Fruit fly (Drosophila melanogaster) whole organism, pupa: ENCODE data around the gene rha.

Experiments used
- CG10348 ChIP-seq: fragments of 200-800 bp; sonication (Bioruptor generic); IDR thresholded peaks from 2 replicates; pipeline ENCODE4 v1.3.6; 2022; ENCODE audit warnings: missing biosample characterization, missing genetic modification characterization
- CG12605 ChIP-seq: fragments of 200-800 bp; sonication (Bioruptor generic); IDR thresholded peaks from 2 replicates; pipeline ENCODE4 v1.3.6; 2022; ENCODE audit warnings: missing biosample characterization, missing genetic modification characterization
- CG13204 ChIP-seq: fragments of 200-800 bp; sonication (Bioruptor generic); optimal IDR thresholded peaks from 2 replicates; lab custom pipeline; 2018; ENCODE audit warnings: missing biosample characterization, mild to moderate bottlenecking, missing genetic modification characterization, moderate library complexity
- CG14655 ChIP-seq: fragments of 200-800 bp; sonication (Bioruptor generic); optimal IDR thresholded peaks from 3 replicates; lab custom pipeline; 2017; ENCODE audit warnings: mild to moderate bottlenecking, missing biosample characterization, missing genetic modification reagents, missing genetic modification characterization
- CG15710 ChIP-seq: fragments of 200-800 bp; sonication (Bioruptor generic); optimal IDR thresholded peaks from 2 replicates; lab custom pipeline; 2018; ENCODE audit warnings: missing biosample characterization, mild to moderate bottlenecking, missing genetic modification characterization, moderate library complexity
- CG17806 ChIP-seq: fragments of 200-800 bp; sonication (Bioruptor generic); optimal IDR thresholded peaks from 2 replicates; lab custom pipeline; 2018; ENCODE audit warnings: missing biosample characterization, mild to moderate bottlenecking, missing genetic modification characterization, moderate library complexity
- CG32121 ChIP-seq: fragments of 200-800 bp; sonication (Bioruptor generic); IDR thresholded peaks from 2 replicates; pipeline ENCODE4 v1.3.6; 2022; ENCODE audit warnings: missing biosample characterization, missing genetic modification characterization
- CG34367 ChIP-seq: fragments of 200-800 bp; sonication (Bioruptor generic); optimal IDR thresholded peaks from 2 replicates; lab custom pipeline; 2018; ENCODE audit warnings: missing biosample characterization, mild to moderate bottlenecking, missing genetic modification characterization
- CG4496 ChIP-seq: fragments of 200-800 bp; sonication (Bioruptor generic); IDR thresholded peaks from 3 replicates; pipeline ENCODE4 v1.3.6; 2022; ENCODE audit warnings: missing biosample characterization, missing genetic modification characterization
- CG8159 ChIP-seq: fragments of 200-800 bp; sonication (Bioruptor generic); optimal IDR thresholded peaks from 3 replicates; lab custom pipeline; 2018; ENCODE audit warnings: missing biosample characterization, mild to moderate bottlenecking, missing genetic modification characterization, moderate library complexity
- CG8301 ChIP-seq: fragments of 200-800 bp; sonication (Bioruptor generic); optimal IDR thresholded peaks from 2 replicates; lab custom pipeline; 2018; ENCODE audit warnings: missing biosample characterization, mild to moderate bottlenecking, missing genetic modification characterization
- CG9948 ChIP-seq: fragments of 200-800 bp; sonication (Bioruptor generic); optimal IDR thresholded peaks from 2 replicates; lab custom pipeline; 2018; ENCODE audit warnings: missing biosample characterization, mild to moderate bottlenecking, missing genetic modification characterization, moderate library complexity
- D1 ChIP-seq: fragments of 200-800 bp; sonication (Bioruptor generic); optimal IDR thresholded peaks from 2 replicates; lab custom pipeline; 2018; ENCODE audit warnings: missing biosample characterization, mild to moderate bottlenecking, missing genetic modification characterization, moderate library complexity
- EcR ChIP-seq: fragments of 200-800 bp; sonication (Bioruptor generic); optimal IDR thresholded peaks from 3 replicates; lab custom pipeline; 2019; ENCODE audit warnings: missing biosample characterization, missing genetic modification characterization, mild to moderate bottlenecking, moderate library complexity, missing genetic modification reagents
- Ets98B ChIP-seq: fragments of 200-800 bp; sonication (Bioruptor generic); IDR thresholded peaks from 2 replicates; pipeline ENCODE4 v1.3.6; 2022; ENCODE audit warnings: missing biosample characterization, missing genetic modification characterization
- Pif1A ChIP-seq: fragments of 200-800 bp; sonication (Bioruptor generic); optimal IDR thresholded peaks from 3 replicates; lab custom pipeline; 2016; ENCODE audit warnings: missing biosample characterization, missing genetic modification characterization
- Pif1B ChIP-seq: fragments of 200-800 bp; sonication (Bioruptor generic); optimal IDR thresholded peaks from 3 replicates; lab custom pipeline; 2016; ENCODE audit warnings: missing biosample characterization, missing genetic modification characterization
- Snoo ChIP-seq: fragments of 200-800 bp; sonication (Bioruptor generic); optimal IDR thresholded peaks from 3 replicates; lab custom pipeline; 2017; ENCODE audit warnings: missing biosample characterization, mild to moderate bottlenecking, missing genetic modification characterization, inconsistent platforms
- fd96Ca ChIP-seq: fragments of 200-800 bp; sonication (Bioruptor generic); IDR thresholded peaks from 3 replicates; pipeline ENCODE4 v1.3.6; 2022; ENCODE audit warnings: missing biosample characterization, missing genetic modification characterization
- gl ChIP-seq: fragments of 200-800 bp; sonication (Bioruptor generic); optimal IDR thresholded peaks from 2 replicates; lab custom pipeline; 2018; ENCODE audit warnings: missing biosample characterization, mild to moderate bottlenecking, missing genetic modification characterization
- rn ChIP-seq: fragments of 200-800 bp; sonication (Bioruptor generic); IDR thresholded peaks from 2 replicates; pipeline ENCODE4 v1.3.6; 2022; ENCODE audit warnings: missing biosample characterization, missing genetic modification characterization

rha gene

DNA sequence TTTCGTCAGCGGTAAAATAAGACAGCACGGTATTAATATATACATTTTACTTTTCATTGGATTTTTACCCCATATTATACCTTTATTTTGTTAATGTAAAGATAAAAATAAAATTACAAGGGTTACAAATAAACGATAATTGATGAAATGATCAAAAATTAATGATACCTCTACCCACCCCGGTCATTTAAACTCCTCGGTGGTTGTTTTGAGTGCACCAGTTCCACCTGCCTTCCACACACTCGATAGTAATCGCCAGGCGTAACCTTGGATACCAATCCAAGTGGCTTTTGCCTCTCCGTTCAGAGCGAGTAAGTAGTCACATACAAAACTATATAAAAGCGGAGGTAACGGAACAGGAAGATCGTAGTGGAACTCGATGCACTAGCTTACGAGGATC is at the start of gene rha:
rha (plus strand) TSS at position 301 of the 400 bp plus-strand sequence.
- no peak for TF ChIP-seq fd96Ca (GFP tag; lab: Robert Waterston, UW)
- no peak for TF ChIP-seq CG10348
- no peak for TF ChIP-seq CG14655 (GFP tag; lab: Kevin White, UChicago)
- no peak for TF ChIP-seq CG8159 (tag; lab: Kevin White, UChicago)
- TF ChIP-seq rn (GFP tag; lab: Robert Waterston, UW): no peak
- TF ChIP-seq CG13204: no peak
- no peak for TF ChIP-seq CG15710 (tag; lab: Kevin White, UChicago)
- no peak for TF ChIP-seq gl (tag; lab: Kevin White, UChicago)
- TF ChIP-seq CG8301 (tag; lab: Kevin White, UChicago): no peak
- TF ChIP-seq CG17806 (tag; lab: Kevin White, UChicago): no peak
- TF ChIP-seq CG9948 (tag; lab: Kevin White, UChicago): no peak
- TF ChIP-seq Pif1B: no peak
- no peak for TF ChIP-seq CG4496
- TF ChIP-seq CG12605: no peak

DNA sequence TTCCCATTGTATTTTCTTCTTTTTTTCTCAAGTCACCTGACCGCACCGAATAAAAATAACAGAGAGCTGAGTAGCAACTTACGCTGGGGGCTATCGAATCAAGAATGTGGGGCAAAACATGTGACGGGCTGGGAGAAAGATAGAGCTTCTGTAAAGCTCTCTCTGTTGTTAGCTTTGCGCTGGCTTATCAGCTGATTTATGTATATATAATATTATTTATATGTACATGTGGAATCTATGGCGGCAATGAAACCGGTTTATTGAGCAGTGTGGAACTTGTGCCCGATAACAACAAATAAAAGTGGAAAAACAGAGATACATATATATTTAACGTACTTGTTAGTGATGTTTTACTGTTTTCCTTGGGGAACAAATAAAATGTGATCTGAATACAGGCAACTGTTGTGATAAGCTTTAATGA is 47.2 kb upstream of the rha start, which contains the start of gene CG31098:
CG31098 (minus strand) TSS at position 114 of the 421 bp plus-strand sequence.
- TF ChIP-seq CG4496 (no peak; the same call in 2 of the 3 replicates), CG13204 (no peak), CG8301 (tag; lab: Kevin White, UChicago) (no peak), Pif1A (GFP tag; lab: Kevin White, UChicago) (peak; percentile 10), CG12605 (no peak), CG14655 (GFP tag; lab: Kevin White, UChicago) (no peak), Ets98B (GFP tag; lab: Robert Waterston, UW) (no peak), Pif1B (peak; percentile 37)
- TF ChIP-seq, all 21 proteins: peak for 2

DNA sequence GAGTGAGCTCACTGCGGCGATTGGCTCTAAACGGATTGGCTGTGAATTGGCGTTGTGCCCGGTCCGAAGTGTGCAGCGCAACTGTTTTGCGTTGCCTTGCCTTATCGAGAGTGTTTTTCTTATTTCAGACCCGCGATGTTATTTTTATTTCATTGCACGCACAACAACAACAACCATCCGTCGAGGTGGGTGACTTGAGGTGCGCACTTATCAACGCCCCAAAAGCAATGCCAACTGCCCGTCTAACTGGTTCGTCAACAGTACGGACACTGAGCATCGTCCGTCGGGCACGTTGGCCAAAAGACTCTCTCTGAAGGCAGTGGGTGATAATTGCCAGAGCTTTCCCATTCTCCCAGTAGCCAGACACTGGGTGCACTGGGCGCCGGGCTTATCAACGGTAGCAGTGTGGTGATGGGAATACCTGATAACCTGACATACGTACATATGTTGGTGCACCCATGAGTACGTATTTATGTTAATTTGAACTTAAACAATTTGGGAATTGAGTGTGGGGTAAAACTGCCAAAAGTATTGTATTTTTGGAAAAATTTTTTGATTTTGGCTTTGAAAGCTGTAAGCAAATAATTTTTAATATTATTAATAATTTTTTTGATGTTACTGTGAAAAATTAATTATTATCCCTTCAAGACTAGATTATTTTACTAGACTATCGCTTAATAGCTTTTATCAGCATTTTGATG is 44.6 kb upstream of the rha start, which contains the start of gene CG31102:
CG31102 (minus strand) TSS at position 275 of the 701 bp plus-strand sequence.
- TF ChIP-seq CG32121 (peak; percentile 43; the same call in 1 of the 2 replicates), CG9948 (tag; lab: Kevin White, UChicago) (no peak), fd96Ca (GFP tag; lab: Robert Waterston, UW) (no peak), CG10348 (no peak), CG8301 (tag; lab: Kevin White, UChicago) (no peak), CG34367 (tag; lab: Kevin White, UChicago) (no peak), CG15710 (tag; lab: Kevin White, UChicago) (no peak), EcR (GFP tag; lab: Kevin White, UChicago) (peak; percentile 63)

DNA sequence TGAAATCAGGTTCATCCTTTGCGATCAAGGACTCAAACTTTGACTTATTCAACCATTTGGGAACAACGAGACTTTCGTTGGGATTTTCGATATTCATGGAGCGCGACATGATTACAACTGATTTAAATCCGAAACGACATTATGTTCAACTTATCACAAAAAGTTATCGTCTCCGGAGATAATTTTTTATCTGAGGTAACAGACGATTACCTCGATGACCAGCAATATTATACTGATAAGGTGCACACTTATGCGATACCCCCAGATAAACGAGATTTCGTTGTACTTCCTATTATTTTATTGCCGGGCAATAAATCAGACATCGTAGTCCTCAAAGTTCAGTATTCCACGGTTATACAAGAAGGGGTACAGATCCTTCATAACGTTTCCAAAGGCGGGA is 42.4 kb upstream of the rha start, which contains the start of gene CG31097:
CG31097 (minus strand) TSS at position 101 of the 400 bp plus-strand sequence.
- TF ChIP-seq rn (GFP tag; lab: Robert Waterston, UW): no peak
- no peak for TF ChIP-seq EcR (GFP tag; lab: Kevin White, UChicago)
- no peak for TF ChIP-seq CG13204
- no peak for TF ChIP-seq Ets98B (GFP tag; lab: Robert Waterston, UW)
- TF ChIP-seq, all 21 proteins: peak for 0

DNA sequence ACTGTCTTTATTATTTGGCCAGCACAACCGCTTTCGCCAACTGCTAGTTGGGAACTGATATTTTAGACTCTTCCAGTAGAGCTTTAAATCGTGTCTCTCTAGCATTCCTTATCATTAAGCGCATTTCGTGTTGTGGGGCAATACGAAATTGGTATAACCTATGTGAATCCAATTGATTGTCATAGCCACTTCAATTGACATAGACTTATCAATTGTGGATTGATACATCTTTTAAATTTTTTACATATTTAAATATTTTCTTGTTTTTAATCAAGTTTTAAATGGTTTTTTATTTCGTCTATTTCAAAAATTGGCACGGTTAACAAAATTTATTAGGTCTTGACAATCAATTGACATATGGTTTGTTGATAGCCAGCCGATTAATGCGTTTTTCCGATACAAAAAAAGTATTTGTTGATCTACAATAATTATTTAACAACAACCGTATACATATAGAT is 40.5 kb upstream of the rha start, which contains the start of gene CG31288:
CG31288 (minus strand) TSS at position 51 of the 458 bp plus-strand sequence.
- TF ChIP-seq CG9948 (tag; lab: Kevin White, UChicago) (no peak), D1 (tag; lab: Kevin White, UChicago) (no peak), CG8159 (tag; lab: Kevin White, UChicago) (no peak), EcR (GFP tag; lab: Kevin White, UChicago) (no peak), fd96Ca (GFP tag; lab: Robert Waterston, UW) (no peak), Snoo (no peak), CG13204 (no peak), CG15710 (tag; lab: Kevin White, UChicago) (no peak), CG17806 (tag; lab: Kevin White, UChicago) (no peak), CG34367 (tag; lab: Kevin White, UChicago) (no peak)

DNA sequence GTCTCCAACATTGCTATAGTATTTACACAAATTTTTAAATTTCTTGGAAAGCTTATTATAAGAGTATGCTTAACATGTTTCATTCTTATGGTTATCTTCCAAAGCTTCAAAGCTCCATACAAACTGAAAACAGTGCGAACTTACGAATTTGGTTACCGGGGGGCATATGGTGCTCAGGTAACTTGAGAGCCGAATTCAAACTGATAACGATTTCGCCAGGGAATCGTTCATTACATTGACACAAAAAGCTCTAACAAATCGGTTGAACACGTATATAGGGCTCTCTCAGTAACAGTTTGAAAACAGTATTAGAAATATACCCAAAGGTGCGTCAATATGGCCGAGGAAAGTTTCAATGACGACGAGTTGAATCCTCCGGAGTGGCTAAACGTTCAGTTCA is 39.5 kb upstream of the rha start, which contains the start of gene CG13659:
CG13659 (plus strand) TSS at position 317 of the 400 bp plus-strand sequence.
- TF ChIP-seq rn (GFP tag; lab: Robert Waterston, UW) (no peak), CG12605 (no peak), CG17806 (tag; lab: Kevin White, UChicago) (no peak), CG8159 (tag; lab: Kevin White, UChicago) (no peak), CG9948 (tag; lab: Kevin White, UChicago) (no peak), Pif1B (no peak), gl (tag; lab: Kevin White, UChicago) (no peak), Snoo (no peak), fd96Ca (GFP tag; lab: Robert Waterston, UW) (no peak), CG4496 (no peak), Pif1A (GFP tag; lab: Kevin White, UChicago) (no peak), CG8301 (tag; lab: Kevin White, UChicago) (no peak), CG15710 (tag; lab: Kevin White, UChicago) (no peak), CG34367 (tag; lab: Kevin White, UChicago) (no peak), CG32121 (no peak), CG14655 (GFP tag; lab: Kevin White, UChicago) (no peak), CG10348 (no peak)
- TF ChIP-seq, all 21 proteins: peak for 0
